Worm (Caenorhabditis elegans) whole organism, young adult: ENCODE measurements around the gene F57E7.4.

ENCODE experiments used
- B0261.1 ChIP-seq: sonication (generic microtip); optimal IDR thresholded peaks from 2 replicates; lab custom pipeline; 2016; ENCODE audit warnings: mild to moderate bottlenecking, missing genetic modification characterization, moderate library complexity, missing compliant biosample characterization
- F22D6.2 ChIP-seq: sonication (generic microtip); optimal IDR thresholded peaks from 2 replicates; lab custom pipeline; 2016; ENCODE audit warnings: mild to moderate bottlenecking, missing genetic modification characterization, missing compliant biosample characterization
- F33H1.4 ChIP-seq: fragments of 200-800 bp; sonication (Bioruptor generic); IDR thresholded peaks from 2 replicates; pipeline ENCODE4 v1.3.6; 2022; ENCODE audit warnings: missing genetic modification reagents, missing genetic modification characterization, missing compliant biosample characterization
- F39B2.1 ChIP-seq: fragments of 200-800 bp; sonication (Bioruptor generic); IDR thresholded peaks from 2 replicates; pipeline ENCODE4 v1.3.6; 2022; ENCODE audit warnings: missing genetic modification reagents, missing genetic modification characterization, missing compliant biosample characterization
- K11D2.4 ChIP-seq: fragments of 200-800 bp; sonication (Bioruptor generic); IDR thresholded peaks from 2 replicates; pipeline ENCODE4 v1.3.6; 2022; ENCODE audit warnings: missing genetic modification reagents, missing genetic modification characterization, missing compliant biosample characterization
- T07F8.4 ChIP-seq: sonication (generic microtip); optimal IDR thresholded peaks from 2 replicates; lab custom pipeline; 2016; ENCODE audit warnings: mild to moderate bottlenecking, missing genetic modification characterization, moderate library complexity, missing compliant biosample characterization
- Y56A3A.18 ChIP-seq: fragments of 200-800 bp; sonication (Bioruptor generic); IDR thresholded peaks from 2 replicates; pipeline ENCODE4 v1.3.6; 2022; ENCODE audit warnings: missing genetic modification reagents, missing genetic modification characterization, missing compliant biosample characterization
- Y67H2A.10 ChIP-seq: fragments of 200-800 bp; sonication (Bioruptor generic); conservative IDR thresholded peaks from 2 replicates; pipeline ENCODE4 v1.3.6; 2022; ENCODE audit warnings: missing genetic modification reagents, missing genetic modification characterization, missing compliant biosample characterization
- ZK185.1 ChIP-seq: sonication (generic microtip); optimal IDR thresholded peaks from 2 replicates; lab custom pipeline; 2016; ENCODE audit warnings: mild to moderate bottlenecking, missing genetic modification characterization, missing compliant biosample characterization; ENCODE audit not compliant: poor library complexity, severe bottlenecking
- atf-7 ChIP-seq: sonication (generic microtip); optimal IDR thresholded peaks from 2 replicates; lab custom pipeline; 2017; ENCODE audit warnings: mild to moderate bottlenecking, missing genetic modification characterization, missing compliant biosample characterization
- bed-2 ChIP-seq: fragments of 200-800 bp; sonication (Bioruptor generic); IDR thresholded peaks from 2 replicates; pipeline ENCODE4 v1.3.6; 2022; ENCODE audit warnings: missing genetic modification reagents, missing genetic modification characterization, missing compliant biosample characterization
- cebp-2 ChIP-seq: fragments of 200-800 bp; sonication (Bioruptor generic); IDR thresholded peaks from 2 replicates; pipeline ENCODE4 v1.3.6; 2022; ENCODE audit warnings: missing genetic modification characterization, missing compliant biosample characterization
- die-1 ChIP-seq: sonication (generic microtip); optimal IDR thresholded peaks from 2 replicates; lab custom pipeline; 2016; ENCODE audit warnings: missing genotype, mild to moderate bottlenecking, missing genetic modification characterization, missing compliant biosample characterization
- ekl-4 ChIP-seq: fragments of 200-800 bp; sonication (Bioruptor generic); IDR thresholded peaks from 2 replicates; pipeline ENCODE4 v1.3.6; 2022; ENCODE audit warnings: missing genetic modification reagents, missing genetic modification characterization, missing compliant biosample characterization
- hmg-20 ChIP-seq: fragments of 200-800 bp; sonication (Bioruptor generic); IDR thresholded peaks from 2 replicates; pipeline ENCODE4 v1.3.6; 2022; ENCODE audit warnings: missing genetic modification reagents, missing genetic modification characterization, missing compliant biosample characterization
- let-526 ChIP-seq: fragments of 200-800 bp; sonication (Bioruptor generic); IDR thresholded peaks from 2 replicates; pipeline ENCODE4 v1.3.6; 2022; ENCODE audit warnings: missing genetic modification reagents, missing genetic modification characterization, missing compliant biosample characterization
- lin-26 ChIP-seq: fragments of 200-800 bp; sonication (Bioruptor generic); IDR thresholded peaks from 2 replicates; pipeline ENCODE4 v1.3.6; 2022; ENCODE audit warnings: missing genetic modification reagents, missing genetic modification characterization, missing compliant biosample characterization
- lin-54 ChIP-seq: fragments of 200-800 bp; sonication (Bioruptor generic); optimal IDR thresholded peaks from 2 replicates; lab custom pipeline; 2018; ENCODE audit warnings: mild to moderate bottlenecking, missing genetic modification characterization, missing compliant biosample characterization
- lsy-27 ChIP-seq: sonication (generic microtip); optimal IDR thresholded peaks from 2 replicates; lab custom pipeline; 2017; ENCODE audit warnings: missing genetic modification characterization, mild to moderate bottlenecking, missing compliant biosample characterization, antibody characterized with exemption, missing genotype, borderline replicate concordance; ENCODE audit not compliant: insufficient read depth
- madf-10 ChIP-seq: sonication (generic microtip); optimal IDR thresholded peaks from 2 replicates; lab custom pipeline; 2016; ENCODE audit warnings: mild to moderate bottlenecking, missing genetic modification characterization, missing compliant biosample characterization
- madf-3 ChIP-seq: fragments of 200-800 bp; sonication (Bioruptor generic); IDR thresholded peaks from 2 replicates; pipeline ENCODE4 v1.3.6; 2022; ENCODE audit warnings: missing genetic modification reagents, missing genetic modification characterization, missing compliant biosample characterization
- madf-6 ChIP-seq: fragments of 200-800 bp; sonication (Bioruptor generic); IDR thresholded peaks from 2 replicates; pipeline ENCODE4 v1.3.6; 2022; ENCODE audit warnings: missing genetic modification reagents, missing genetic modification characterization, missing compliant biosample characterization
- mes-4 ChIP-seq: sonication (generic microtip); optimal IDR thresholded peaks from 2 replicates; lab custom pipeline; 2016; ENCODE audit warnings: missing genotype, missing genetic modification characterization, missing compliant biosample characterization
- nfya-1 ChIP-seq: sonication (generic microtip); optimal IDR thresholded peaks from 2 replicates; lab custom pipeline; 2017; ENCODE audit warnings: antibody characterized with exemption, missing compliant biosample characterization, missing genetic modification characterization, borderline replicate concordance; ENCODE audit not compliant: insufficient read depth
- nfyb-1 ChIP-seq: fragments of 200-800 bp; sonication (Bioruptor generic); IDR thresholded peaks from 2 replicates; pipeline ENCODE4 v1.3.6; 2022; ENCODE audit warnings: missing genetic modification reagents, missing genetic modification characterization, missing compliant biosample characterization
- nhr-27 ChIP-seq: fragments of 200-800 bp; sonication (Bioruptor generic); optimal IDR thresholded peaks from 2 replicates; lab custom pipeline; 2018; ENCODE audit warnings: mild to moderate bottlenecking, missing genetic modification characterization, moderate library complexity, missing compliant biosample characterization
- nhr-90 ChIP-seq: sonication (generic microtip); optimal IDR thresholded peaks from 2 replicates; lab custom pipeline; 2016; ENCODE audit warnings: missing genotype, mild to moderate bottlenecking, missing genetic modification characterization, missing compliant biosample characterization
- pbrm-1 ChIP-seq: fragments of 200-800 bp; sonication (Bioruptor generic); IDR thresholded peaks from 2 replicates; pipeline ENCODE4 v1.3.6; 2022; ENCODE audit warnings: missing genetic modification reagents, missing genetic modification characterization, missing compliant biosample characterization
- rpc-1 ChIP-seq, 2 experiments: fragments of 150-350 bp in 1 of 2; sonication (generic microtip) in 1 of 2; optimal IDR thresholded peaks; 2 replicates each; lab custom pipeline; 2014 to 2018; ENCODE audit warnings: missing biosample characterization in 1 of 2, missing genetic modification characterization in 1 of 2, missing genetic modification reagents in 1 of 2, missing genotype in 1 of 2
- snpc-1.3 ChIP-seq: sonication (generic microtip); optimal IDR thresholded peaks from 2 replicates; lab custom pipeline; 2017; ENCODE audit warnings: missing genetic modification characterization, mild to moderate bottlenecking, missing compliant biosample characterization, antibody characterized with exemption, moderate library complexity, missing genotype, missing genetic modification reagents; ENCODE audit not compliant: insufficient read depth
- tbp1 ChIP-seq: fragments of 200-800 bp; sonication (Bioruptor generic); optimal IDR thresholded peaks from 2 replicates; lab custom pipeline; 2018; ENCODE audit warnings: mild to moderate bottlenecking, missing genetic modification characterization, missing compliant biosample characterization
- unc-62 ChIP-seq: fragments of 150-350 bp; optimal IDR thresholded peaks from 2 replicates; lab custom pipeline; 2014; ENCODE audit warnings: missing biosample characterization, missing genetic modification reagents, missing genetic modification characterization
- xnd-1 ChIP-seq: sonication (generic microtip); optimal IDR thresholded peaks from 2 replicates; lab custom pipeline; 2016; ENCODE audit warnings: missing genotype, missing genetic modification reagents, missing genetic modification characterization, missing compliant biosample characterization
- zfh-2 ChIP-seq: fragments of 200-800 bp; sonication (Bioruptor generic); conservative IDR thresholded peaks from 2 replicates; pipeline ENCODE4 v1.3.6; 2022; ENCODE audit warnings: missing genetic modification reagents, missing genetic modification characterization, missing compliant biosample characterization
- zim-3 ChIP-seq: sonication (generic microtip); optimal IDR thresholded peaks from 2 replicates; lab custom pipeline; 2017; ENCODE audit warnings: mild to moderate bottlenecking, missing genetic modification characterization, moderate library complexity, missing compliant biosample characterization
- ztf-18 ChIP-seq: sonication (generic microtip); optimal IDR thresholded peaks from 2 replicates; lab custom pipeline; 2016; ENCODE audit warnings: missing genotype, mild to moderate bottlenecking, missing genetic modification characterization, missing compliant biosample characterization
- ztf-26 ChIP-seq: sonication (generic microtip); optimal IDR thresholded peaks from 2 replicates; lab custom pipeline; 2017; ENCODE audit warnings: missing genetic modification characterization, missing compliant biosample characterization
- ztf-3 ChIP-seq: fragments of 200-800 bp; sonication (Bioruptor generic); optimal IDR thresholded peaks from 2 replicates; lab custom pipeline; 2018; ENCODE audit warnings: mild to moderate bottlenecking, missing genetic modification characterization, missing compliant biosample characterization

The F57E7.4 gene

DNA sequence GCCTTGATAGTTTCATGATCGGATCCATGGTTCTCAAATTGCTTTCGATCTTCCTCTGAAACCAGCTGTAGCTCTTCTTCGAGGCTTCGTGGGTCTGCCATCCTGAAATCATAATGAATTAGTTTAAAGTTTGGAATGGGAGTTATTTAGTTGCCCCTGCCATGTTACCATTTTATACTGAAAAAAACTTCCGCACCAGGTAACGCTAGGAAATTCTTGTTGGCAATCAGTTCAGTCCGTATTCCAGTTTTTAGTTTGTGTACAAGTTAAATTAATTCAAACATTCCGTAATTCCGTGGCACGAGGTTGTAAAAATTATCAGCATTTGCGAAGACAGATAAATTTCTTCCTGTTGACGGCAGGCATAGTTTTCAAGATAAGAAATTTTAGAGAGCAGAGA, 6.7 kb upstream of the F57E7.4 start, which contains the start of gene Y32B12A.5:
Gene Y32B12A.5, minus strand, starts transcription at position 101 of the 400 bp plus-strand sequence.
- no peak for TF ChIP-seq Y67H2A.10 (GFP tag; lab: Robert Waterston, UW)

- TF ChIP-seq nfya-1 (tag; lab: Kevin White, UChicago) (no peak), madf-3 (GFP tag; lab: Robert Waterston, UW) (no peak), nhr-27 (tag; lab: Kevin White, UChicago) (no peak), zim-3 (tag; lab: Kevin White, UChicago) (no peak), die-1 (tag; lab: Kevin White, UChicago) (no peak), snpc-1.3 (no peak), F22D6.2 (tag; lab: Kevin White, UChicago) (no peak), T07F8.4 (tag; lab: Kevin White, UChicago) (no peak), ZK185.1 (tag; lab: Kevin White, UChicago) (no peak)
Measured at ce11 chrV:16483681-16484080, 2.9 kb upstream of the F57E7.4 start, which contains the start of gene srh-139. Gene srh-139, plus strand, starts transcription at chrV:16483981.

DNA sequence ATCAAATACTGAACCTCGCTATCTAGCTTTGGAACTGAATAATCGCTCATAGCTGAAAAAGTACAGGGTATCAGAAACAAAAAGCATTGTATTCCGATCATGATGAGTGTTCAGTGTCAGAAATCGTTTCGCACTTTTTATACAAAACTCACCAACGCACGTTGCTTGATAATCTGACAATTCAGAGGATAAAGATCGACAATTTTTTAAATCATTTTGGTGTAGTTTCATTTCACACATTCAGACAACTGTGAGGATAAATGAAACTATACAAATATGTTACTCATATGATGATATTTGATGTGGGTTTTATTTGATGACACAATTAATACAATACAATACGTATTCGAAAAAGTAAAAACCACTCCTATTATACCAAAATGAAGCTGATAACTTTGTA, 2.2 kb upstream of the F57E7.4 start, which contains the start of gene F57E7.2:
Gene F57E7.2, minus strand, starts transcription at position 101 of the 400 bp plus-strand sequence.
- TF ChIP-seq mes-4 (tag; lab: Kevin White, UChicago) (no peak), madf-10 (tag; lab: Kevin White, UChicago) (no peak), ztf-18 (tag; lab: Kevin White, UChicago) (no peak), Y56A3A.18 (GFP tag; lab: Robert Waterston, UW) (no peak), atf-7 (tag; lab: Kevin White, UChicago) (no peak), xnd-1 (tag; lab: Kevin White, UChicago) (no peak), nhr-90 (no peak), unc-62 (GFP tag; lab: Kevin White, UChicago) (no peak), F33H1.4 (GFP tag; lab: Robert Waterston, UW) (no peak), cebp-2 (GFP tag; lab: Robert Waterston, UW) (no peak), K11D2.4 (GFP tag; lab: Robert Waterston, UW) (no peak), F39B2.1 (GFP tag; lab: Robert Waterston, UW) (no peak), ekl-4 (no peak)

DNA sequence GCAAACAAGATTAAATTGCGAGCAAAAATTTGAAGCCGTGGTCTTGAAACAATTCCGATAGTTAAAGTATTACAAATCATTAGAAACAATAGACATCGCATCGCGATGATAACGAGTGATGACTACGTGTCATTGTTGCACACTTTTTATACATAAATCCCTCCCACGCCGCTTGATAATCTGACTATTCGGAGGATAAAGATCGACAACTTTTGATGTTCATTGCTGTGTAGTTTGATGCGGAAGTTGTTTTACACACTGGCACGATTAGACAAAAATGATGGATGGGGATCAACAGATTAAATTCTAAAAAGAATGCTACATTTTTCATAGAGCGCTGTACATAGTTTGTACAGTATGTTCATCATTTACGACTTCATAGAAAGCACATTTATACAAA, 1.5 kb downstream of the F57E7.4 start, which contains the start of gene T08G3.11:
Gene T08G3.11, minus strand, starts transcription at position 101 of the 400 bp plus-strand sequence.
- no peak for TF ChIP-seq let-526 (GFP tag; lab: Robert Waterston, UW)
- no peak for TF ChIP-seq lin-54 (GFP tag; lab: Kevin White, UChicago)
- no peak for TF ChIP-seq madf-6 (GFP tag; lab: Robert Waterston, UW)
- no peak for TF ChIP-seq zfh-2
- TF ChIP-seq ztf-26, result no peak
- TF ChIP-seq nfya-1 (tag; lab: Kevin White, UChicago), result no peak
- TF ChIP-seq lsy-27, result no peak
- TF ChIP-seq ztf-3, result no peak
- TF ChIP-seq nhr-27 (tag; lab: Kevin White, UChicago), result no peak
- no peak for TF ChIP-seq hmg-20 (GFP tag; lab: Robert Waterston, UW)
- TF ChIP-seq bed-2 (GFP tag; lab: Robert Waterston, UW), result no peak

ce11 chrV:16474686-16475085, 6.1 kb downstream of the F57E7.4 start:
- TF ChIP-seq nfyb-1, result 0 out of 2 replicates have a peak, but pooled peaks have one; percentile 23
- peak; percentile 4 for TF ChIP-seq rpc-1 (optimal IDR thresholded peaks at IDR 0.05; lab: Kevin White, UChicago)
- peak; percentile 55 for TF ChIP-seq rpc-1 (tag; optimal IDR thresholded peaks at IDR 0.05; lab: Kevin White, UChicago)
- TF ChIP-seq tbp1, result peak; percentile 82
- TF ChIP-seq lin-26 (GFP tag; lab: Robert Waterston, UW), result 0 out of 2 replicates have a peak, but pooled peaks have one; percentile 14
- TF ChIP-seq B0261.1 (tag; lab: Kevin White, UChicago), result peak; percentile 62
- 0 out of 2 replicates have a peak, but pooled peaks have one; percentile 24 for TF ChIP-seq pbrm-1 (GFP tag; lab: Robert Waterston, UW)
- TF ChIP-seq Y56A3A.18 (GFP tag; lab: Robert Waterston, UW), result 0 out of 2 replicates have a peak, but pooled peaks have one; percentile 49
